Worm (Caenorhabditis elegans) whole organism, early embryonic: ENCODE data around the gene sma-10.

Source experiments
- B0310.2 ChIP-seq: sonication (generic microtip); optimal IDR thresholded peaks from 2 replicates; lab custom pipeline; 2016; ENCODE audit warnings: mild to moderate bottlenecking, missing genetic modification characterization, missing compliant biosample characterization
- ama-1 ChIP-seq: fragments of 150-350 bp; optimal IDR thresholded peaks from 2 replicates; lab custom pipeline; 2014
- ceh-36 ChIP-seq: sonication (generic microtip); optimal IDR thresholded peaks from 2 replicates; lab custom pipeline; 2016; ENCODE audit warnings: missing genetic modification characterization, inconsistent platforms, missing compliant biosample characterization
- ets-7 ChIP-seq: sonication (generic microtip); optimal IDR thresholded peaks from 2 replicates; lab custom pipeline; 2016; ENCODE audit warnings: missing genotype, missing genetic modification characterization, missing compliant biosample characterization
- flt-1 ChIP-seq: fragments of 200-800 bp; sonication (Bioruptor generic); IDR thresholded peaks from 2 replicates; pipeline ENCODE4 v1.3.6; 2022; ENCODE audit warnings: missing genetic modification characterization, missing compliant biosample characterization
- hmbx-1 ChIP-seq: sonication (generic microtip); optimal IDR thresholded peaks from 2 replicates; lab custom pipeline; 2016; ENCODE audit warnings: mild to moderate bottlenecking, missing genetic modification characterization, missing compliant biosample characterization
- hnd-1 ChIP-seq: sonication (generic microtip); optimal IDR thresholded peaks from 2 replicates; lab custom pipeline; 2016; ENCODE audit warnings: missing genetic modification characterization, missing compliant biosample characterization
- tbx-11 ChIP-seq: fragments of 200-800 bp; sonication (Bioruptor generic); IDR thresholded peaks from 2 replicates; pipeline ENCODE4 v1.3.6; 2022; ENCODE audit warnings: missing genetic modification characterization, missing compliant biosample characterization
- tbx-37 ChIP-seq: fragments of 200-800 bp; sonication (Bioruptor generic); conservative IDR thresholded peaks from 2 replicates; pipeline ENCODE4 v1.3.6; 2022; ENCODE audit warnings: missing genetic modification reagents, missing genetic modification characterization, missing compliant biosample characterization
- tra-4 ChIP-seq: sonication (generic microtip); optimal IDR thresholded peaks from 2 replicates; lab custom pipeline; 2017; ENCODE audit warnings: missing genetic modification characterization, missing compliant biosample characterization

- no peak for TF ChIP-seq ama-1
- no peak for TF ChIP-seq ets-7 (tag; lab: Kevin White, UChicago)
- TF ChIP-seq ceh-36 (tag; lab: Kevin White, UChicago): no peak
- no peak for TF ChIP-seq tbx-11
- TF ChIP-seq flt-1 (GFP tag; lab: Robert Waterston, UW): no peak
- TF ChIP-seq tra-4 (tag; lab: Kevin White, UChicago): no peak
- no peak for TF ChIP-seq B0310.2
- TF ChIP-seq hmbx-1 (tag; lab: Kevin White, UChicago): no peak
- TF ChIP-seq tbx-37 (GFP tag; lab: Robert Waterston, UW): no peak
- no peak for TF ChIP-seq hnd-1 (tag; lab: Kevin White, UChicago)
Measured at ce11 chrIV:275146-275545, 926 bp downstream of the sma-10 start.
